Fruit fly (Drosophila melanogaster): ENCODE measurements around the gene CG4313.
A peak's percentile ranks its signal among the peaks of the same experiment; 100 is the strongest.

CG4313 gene

DNA sequence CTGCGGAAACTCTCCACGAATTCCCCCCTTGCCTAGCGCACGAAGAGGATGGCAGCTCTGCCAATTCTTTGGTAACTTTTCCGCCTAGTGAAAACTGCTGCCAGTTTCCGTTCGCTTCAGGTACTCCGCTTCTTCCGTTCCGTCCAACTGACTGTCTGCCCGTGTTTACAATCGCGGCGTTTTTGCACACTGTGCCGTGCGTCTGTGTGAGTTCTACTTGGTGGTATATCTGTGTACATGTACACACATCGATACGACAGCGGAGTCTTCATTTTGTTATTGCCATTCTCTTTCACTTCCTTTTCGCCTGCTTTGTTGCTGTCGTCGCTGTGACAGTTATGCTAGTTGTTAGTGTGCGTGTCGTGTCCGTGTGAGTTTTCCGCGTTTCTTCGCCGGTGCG, 28.8 kb upstream of the CG4313 start (continued):
- TF ChIP-seq svp (GFP tag) (no peak), fd59A (GFP tag; optimal IDR thresholded peaks at IDR 0.05) (peak; percentile 48), Sox102F (GFP tag; optimal IDR thresholded peaks at IDR 0.05) (peak; percentile 46), CG11762 (GFP tag; optimal IDR thresholded peaks at IDR 0.05; ENCODE audit: insufficient read depth) (no peak), cyc (GFP tag; optimal IDR thresholded peaks at IDR 0.05) (peak; percentile 56), eg (GFP tag; IDR thresholded peaks at IDR 0.05) (no peak; the same call in 2 of the 3 replicates), CG3919 (GFP tag; optimal IDR thresholded peaks at IDR 0.05) (peak; percentile 60), Smox (GFP tag; optimal IDR thresholded peaks at IDR 0.05) (no peak), CG10669 (GFP tag; optimal IDR thresholded peaks at IDR 0.05) (no peak), achi (GFP tag; optimal IDR thresholded peaks at IDR 0.05) (peak; percentile 80), CG1621 (tag; optimal IDR thresholded peaks at IDR 0.05) (peak; percentile 89), Eip75B (GFP tag; optimal IDR thresholded peaks at IDR 0.05) (no peak), CG9139 (GFP tag; optimal IDR thresholded peaks at IDR 0.05) (no peak), Met (GFP tag; optimal IDR thresholded peaks at IDR 0.05) (no peak), CG11902 (GFP tag; optimal IDR thresholded peaks at IDR 0.05) (no peak), net (GFP tag; optimal IDR thresholded peaks at IDR 0.05) (peak; percentile 46), Hr4 (GFP tag; optimal IDR thresholded peaks at IDR 0.05) (no peak), Hr38 (GFP tag; optimal IDR thresholded peaks at IDR 0.05) (no peak), salr (GFP tag; optimal IDR thresholded peaks at IDR 0.05) (peak in 1 of 2 experiments; percentile 45), Gug (GFP tag; IDR thresholded peaks at IDR 0.05) (peak; percentile 15; the same call in 1 of the 2 replicates), CG8119 (GFP tag; IDR thresholded peaks at IDR 0.05) (0 out of 3 replicates have a peak, but pooled peaks have one; percentile 18)

DNA sequence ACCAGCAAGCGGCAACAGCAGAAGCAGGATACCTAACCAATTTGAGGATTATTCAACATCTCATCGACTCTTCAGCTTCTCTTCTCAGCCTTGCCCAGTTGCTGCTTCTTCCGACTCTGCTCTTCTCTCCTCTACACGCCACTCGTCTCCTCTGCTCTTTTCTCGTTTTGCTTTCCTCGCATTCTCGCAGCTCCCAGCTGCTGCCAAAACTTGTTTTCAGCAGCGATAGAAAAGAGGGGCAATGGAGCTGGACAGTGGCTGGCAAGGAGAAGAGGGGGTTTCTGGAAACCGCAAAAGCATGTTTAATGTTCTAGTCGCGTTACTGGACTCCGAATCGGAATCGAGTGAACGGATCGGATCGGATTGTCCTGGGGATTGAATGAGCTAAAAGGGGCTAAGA, 28.3 kb upstream of the CG4313 start:
- 0 out of 3 replicates have a peak, but pooled peaks have one; percentile 1 for TF ChIP-seq CG8119 (GFP tag; IDR thresholded peaks at IDR 0.05)
- TF ChIP-seq CG7368 (GFP tag; optimal IDR thresholded peaks at IDR 0.05): no peak
- 0 out of 2 replicates have a peak, but pooled peaks have one; percentile 6 for TF ChIP-seq CG15336 (GFP tag; IDR thresholded peaks at IDR 0.05)
- TF ChIP-seq CG6163 (GFP tag; IDR thresholded peaks at IDR 0.05): 0 out of 3 replicates have a peak, but pooled peaks have one; percentile 8

DNA sequence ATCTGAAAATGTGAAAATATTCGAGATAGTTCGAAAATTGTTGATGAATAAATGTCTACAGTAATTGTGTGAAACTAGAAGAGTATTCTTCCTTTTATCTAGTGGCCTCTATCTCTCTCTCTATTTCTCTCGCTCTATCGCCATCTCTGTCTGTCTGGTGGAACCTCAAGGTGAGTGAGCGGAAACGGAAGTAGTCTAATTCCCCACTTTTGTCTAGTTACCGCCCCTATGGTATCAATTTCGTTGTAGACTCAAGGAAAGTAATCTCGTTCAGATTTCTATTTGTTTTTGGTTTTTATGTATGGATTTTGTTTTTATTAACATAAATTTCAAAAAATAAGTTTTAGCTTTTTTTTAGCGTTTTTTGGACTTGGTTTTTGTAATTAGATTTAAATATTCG, 16.8 kb upstream of the CG4313 start:
- no peak for TF ChIP-seq lz (GFP tag; optimal IDR thresholded peaks at IDR 0.05)
- TF ChIP-seq Ets21C (GFP tag; optimal IDR thresholded peaks at IDR 0.05): no peak
- no peak for TF ChIP-seq Lpt (GFP tag; optimal IDR thresholded peaks at IDR 0.05)
- no peak for TF ChIP-seq Sox102F (GFP tag; optimal IDR thresholded peaks at IDR 0.05)
- TF ChIP-seq CG6276 (GFP tag; optimal IDR thresholded peaks at IDR 0.05): no peak
- TF ChIP-seq net (GFP tag; optimal IDR thresholded peaks at IDR 0.05): no peak
- TF ChIP-seq CG9139 (GFP tag; optimal IDR thresholded peaks at IDR 0.05): no peak
- TF ChIP-seq esn (GFP tag; optimal IDR thresholded peaks at IDR 0.05): no peak

DNA sequence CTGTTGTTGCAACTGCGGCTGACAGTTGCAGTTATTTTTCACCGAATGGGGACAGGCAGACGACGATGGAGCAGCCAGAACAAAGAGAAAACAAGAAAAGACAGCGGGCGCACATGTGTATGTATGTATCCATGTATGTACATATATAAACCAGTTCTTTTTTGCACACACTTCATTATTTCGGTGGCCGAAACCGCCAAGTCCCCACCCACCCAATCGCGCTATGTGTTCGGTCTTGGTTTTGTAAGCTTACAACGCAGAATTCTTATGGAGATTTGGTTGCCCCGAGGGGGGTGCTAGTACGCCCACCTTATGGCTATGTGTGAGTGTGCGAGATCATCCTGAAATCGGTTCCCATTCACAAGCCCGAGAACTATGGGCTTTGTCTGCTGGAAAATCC, 10.4 kb upstream of the CG4313 start:
- TF ChIP-seq CG6163 (GFP tag; IDR thresholded peaks at IDR 0.05): 0 out of 3 replicates have a peak, but pooled peaks have one; percentile 18
- no peak for TF ChIP-seq CG6808 (GFP tag; optimal IDR thresholded peaks at IDR 0.05)

DNA sequence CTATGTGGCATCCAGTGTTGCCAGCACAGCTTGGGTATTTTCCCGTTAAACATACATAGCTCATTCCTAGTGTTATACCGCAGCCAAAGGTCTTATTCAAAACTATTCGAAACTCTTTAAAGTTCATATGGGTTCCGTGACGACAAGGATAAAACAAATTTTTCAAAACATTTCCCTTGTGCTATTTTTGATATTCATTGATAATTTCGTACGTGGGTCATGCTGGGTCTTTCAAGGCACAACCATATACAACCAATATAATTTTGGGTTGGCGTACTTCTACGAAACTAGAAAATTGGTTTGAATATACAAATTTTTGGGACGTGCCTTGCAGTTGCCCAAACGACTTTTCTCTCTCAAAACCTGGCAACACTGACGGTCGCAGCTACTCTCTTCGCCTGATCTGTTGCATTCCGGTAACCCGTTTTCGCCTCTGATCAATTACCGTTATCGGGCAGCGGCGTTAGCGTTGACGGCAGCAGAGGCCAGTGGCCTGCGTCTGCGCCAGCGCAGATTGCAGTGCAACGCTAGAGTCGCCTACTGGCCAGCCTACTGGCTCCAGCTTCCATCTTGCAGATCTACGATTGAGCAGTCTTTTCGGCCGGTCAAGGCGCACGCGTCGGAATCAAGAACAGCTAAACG, 9.4 kb upstream of the CG4313 start:
- TF ChIP-seq CG6276 (GFP tag; optimal IDR thresholded peaks at IDR 0.05) (peak; percentile 11), CG3919 (GFP tag; optimal IDR thresholded peaks at IDR 0.05) (no peak), dac (GFP tag; optimal IDR thresholded peaks at IDR 0.05) (no peak), CG32006 (GFP tag; optimal IDR thresholded peaks at IDR 0.05) (peak; percentile 54), fkh (GFP tag; optimal IDR thresholded peaks at IDR 0.05) (no peak), Met (GFP tag; optimal IDR thresholded peaks at IDR 0.05) (no peak), CG8632 (GFP tag; optimal IDR thresholded peaks at IDR 0.05) (no peak), Hr4 (GFP tag; optimal IDR thresholded peaks at IDR 0.05) (no peak), Eip78C (GFP tag) (peak; percentile 41), CG6792 (GFP tag; optimal IDR thresholded peaks at IDR 0.05) (no peak), CG7368 (GFP tag; optimal IDR thresholded peaks at IDR 0.05) (no peak), cyc (GFP tag; optimal IDR thresholded peaks at IDR 0.05) (no peak), CG6163 (GFP tag; IDR thresholded peaks at IDR 0.05) (no peak), CG10631 (GFP tag; optimal IDR thresholded peaks at IDR 0.05) (no peak), CG31627 (GFP tag; optimal IDR thresholded peaks at IDR 0.05) (no peak), pdm3 (GFP tag; optimal IDR thresholded peaks at IDR 0.05) (no peak), CG11902 (GFP tag; optimal IDR thresholded peaks at IDR 0.05) (no peak), dsx (GFP tag; optimal IDR thresholded peaks at IDR 0.05; ENCODE audit: poor library complexity, severe bottlenecking) (no peak), CG3032 (tag; optimal IDR thresholded peaks at IDR 0.05) (no peak), eg (GFP tag; IDR thresholded peaks at IDR 0.05) (no peak)
